Fruit fly (Drosophila melanogaster) whole organism, embryonic: ENCODE measurements around the gene Cchl.

Experiments
- Bgb ChIP-seq: fragments of 200-800 bp; sonication (Bioruptor generic); IDR thresholded peaks from 2 replicates; pipeline ENCODE4 v1.3.6; 2022; ENCODE audit warnings: missing biosample characterization, missing genetic modification characterization; ENCODE audit not compliant: partially characterized antibody
- CG10543 ChIP-seq: fragments of 200-800 bp; sonication (Bioruptor generic); optimal IDR thresholded peaks from 3 replicates; lab custom pipeline; 2017; ENCODE audit warnings: missing biosample characterization, mild to moderate bottlenecking, missing genetic modification characterization, moderate library complexity
- CG13894 ChIP-seq: fragments of 200-800 bp; sonication (Bioruptor generic); optimal IDR thresholded peaks from 3 replicates; lab custom pipeline; 2018; ENCODE audit warnings: missing biosample characterization, mild to moderate bottlenecking, missing genetic modification characterization, moderate library complexity
- CG1529 ChIP-seq: fragments of 200-800 bp; sonication (Bioruptor generic); optimal IDR thresholded peaks from 3 replicates; lab custom pipeline; 2018; ENCODE audit warnings: missing biosample characterization, missing genetic modification characterization
- CG16815 ChIP-seq: fragments of 200-800 bp; sonication (Bioruptor generic); optimal IDR thresholded peaks from 3 replicates; lab custom pipeline; 2017; ENCODE audit warnings: missing biosample characterization, mild to moderate bottlenecking, missing genetic modification characterization
- CG16863 ChIP-seq: fragments of 200-800 bp; sonication (Bioruptor generic); optimal IDR thresholded peaks from 3 replicates; lab custom pipeline; 2016; ENCODE audit warnings: missing biosample characterization, missing genetic modification characterization
- CG17568 ChIP-seq: fragments of 200-800 bp; sonication (Bioruptor generic); optimal IDR thresholded peaks from 2 replicates; lab custom pipeline; 2018; ENCODE audit warnings: missing biosample characterization, mild to moderate bottlenecking, missing genetic modification characterization, moderate library complexity
- CG2120 ChIP-seq: fragments of 200-800 bp; sonication (Bioruptor generic); optimal IDR thresholded peaks from 3 replicates; lab custom pipeline; 2016; ENCODE audit warnings: missing biosample characterization, missing genetic modification characterization
- CG3281 ChIP-seq: fragments of 200-800 bp; sonication (Bioruptor generic); optimal IDR thresholded peaks from 3 replicates; lab custom pipeline; 2017; ENCODE audit warnings: missing biosample characterization, mild to moderate bottlenecking, missing genetic modification characterization
- CG4854 ChIP-seq: fragments of 200-800 bp; sonication (Bioruptor generic); optimal IDR thresholded peaks from 2 replicates; lab custom pipeline; 2016; ENCODE audit warnings: missing biosample characterization, missing genetic modification characterization, inconsistent platforms
- CG8359 ChIP-seq: fragments of 200-800 bp; sonication (Bioruptor generic); optimal IDR thresholded peaks from 2 replicates; lab custom pipeline; 2017; ENCODE audit warnings: missing biosample characterization, mild to moderate bottlenecking, missing genetic modification characterization, borderline replicate concordance
- CrebB ChIP-seq: fragments of 200-800 bp; sonication (Bioruptor generic); optimal IDR thresholded peaks from 3 replicates; lab custom pipeline; 2018; ENCODE audit warnings: missing biosample characterization, mild to moderate bottlenecking, missing genetic modification characterization
- Dbx ChIP-seq: fragments of 200-800 bp; sonication (Bioruptor generic); IDR thresholded peaks from 3 replicates; pipeline ENCODE4 v1.3.6; 2022; ENCODE audit warnings: missing biosample characterization, missing genetic modification characterization
- Dref ChIP-seq: fragments of 200-800 bp; sonication (Bioruptor generic); IDR thresholded peaks from 2 replicates; pipeline ENCODE4 v1.3.6; 2022; ENCODE audit warnings: missing biosample characterization, missing genetic modification characterization
- Fer3 ChIP-seq: fragments of 200-800 bp; sonication (Bioruptor generic); optimal IDR thresholded peaks from 2 replicates; lab custom pipeline; 2018; ENCODE audit warnings: missing biosample characterization, mild to moderate bottlenecking, missing genetic modification characterization, moderate library complexity
- Jarid2 ChIP-seq: fragments of 200-800 bp; sonication (Bioruptor generic); optimal IDR thresholded peaks from 3 replicates; lab custom pipeline; 2017; ENCODE audit warnings: mild to moderate bottlenecking, missing biosample characterization, missing genetic modification reagents, missing genetic modification characterization
- Max ChIP-seq: fragments of 200-800 bp; sonication (Bioruptor generic); optimal IDR thresholded peaks from 2 replicates; lab custom pipeline; 2016; ENCODE audit warnings: missing biosample characterization, mild to moderate bottlenecking, missing genetic modification characterization
- NC2α ChIP-seq: fragments of 200-800 bp; sonication (Bioruptor generic); optimal IDR thresholded peaks from 2 replicates; lab custom pipeline; 2016; ENCODE audit warnings: missing biosample characterization, missing genetic modification characterization
- Nf-YA ChIP-seq: fragments of 200-800 bp; sonication (Bioruptor generic); IDR thresholded peaks from 2 replicates; pipeline ENCODE4 v1.3.6; 2022; ENCODE audit warnings: missing biosample characterization, missing genetic modification characterization
- Taf1 ChIP-seq: fragments of 200-800 bp; sonication (Bioruptor generic); IDR thresholded peaks from 2 replicates; pipeline ENCODE4 v1.3.6; 2022; ENCODE audit warnings: missing biosample characterization, missing genetic modification characterization
- ase ChIP-seq: fragments of 200-800 bp; sonication (Bioruptor generic); IDR thresholded peaks from 3 replicates; pipeline ENCODE4 v1.3.6; 2022; ENCODE audit warnings: missing biosample characterization, missing genetic modification characterization
- ato ChIP-seq: fragments of 200-800 bp; sonication (Bioruptor generic); IDR thresholded peaks from 2 replicates; pipeline ENCODE4 v1.3.6; 2022; ENCODE audit warnings: missing biosample characterization, missing genetic modification characterization; ENCODE audit not compliant: partially characterized antibody
- cad ChIP-seq: fragments of >200 bp; optimal IDR thresholded peaks from 2 replicates; lab custom pipeline; 2017; ENCODE audit warnings: missing biosample characterization, missing genetic modification characterization
- cas ChIP-seq: fragments of 200-800 bp; sonication (Bioruptor generic); IDR thresholded peaks from 2 replicates; pipeline ENCODE4 v1.3.6; 2022; ENCODE audit warnings: missing biosample characterization, missing genetic modification characterization
- chinmo ChIP-seq: fragments of 200-800 bp; sonication (Bioruptor generic); IDR thresholded peaks from 4 replicates; pipeline ENCODE4 v1.3.6; 2022; ENCODE audit warnings: missing biosample characterization, missing genetic modification characterization; ENCODE audit not compliant: partially characterized antibody
- chn ChIP-seq: fragments of 200-800 bp; sonication (Bioruptor generic); optimal IDR thresholded peaks from 2 replicates; lab custom pipeline; 2016; ENCODE audit warnings: missing biosample characterization, missing genetic modification characterization
- crp ChIP-seq, 2 experiments: fragments of 200-800 bp; sonication (Bioruptor generic); optimal IDR thresholded peaks; 2 replicates in 1 of 2; 3 replicates in 1 of 2; lab custom pipeline; 2017; ENCODE audit warnings: missing biosample characterization in 2 of 2, missing genetic modification characterization in 2 of 2, mild to moderate bottlenecking in 1 of 2, moderate library complexity in 1 of 2
- danr ChIP-seq: fragments of 200-800 bp; sonication (Bioruptor generic); IDR thresholded peaks from 2 replicates; pipeline ENCODE4 v1.3.6; 2022; ENCODE audit warnings: missing biosample characterization, missing genetic modification characterization
- dimm ChIP-seq: fragments of 200-800 bp; sonication (Bioruptor generic); IDR thresholded peaks from 2 replicates; pipeline ENCODE4 v1.3.6; 2022; ENCODE audit warnings: missing biosample characterization, missing genetic modification characterization
- dmrt11E ChIP-seq: fragments of 200-800 bp; sonication (Bioruptor generic); optimal IDR thresholded peaks from 3 replicates; lab custom pipeline; 2018; ENCODE audit warnings: missing biosample characterization, mild to moderate bottlenecking, missing genetic modification characterization, moderate library complexity
- emc ChIP-seq: fragments of 200-800 bp; sonication (Bioruptor generic); optimal IDR thresholded peaks from 2 replicates; lab custom pipeline; 2016; ENCODE audit warnings: missing biosample characterization, missing genetic modification characterization
- en ChIP-seq: fragments of 200-800 bp; sonication (Bioruptor generic); optimal IDR thresholded peaks from 2 replicates; lab custom pipeline; 2016; ENCODE audit warnings: missing biosample characterization, missing genetic modification characterization
- ewg ChIP-seq: fragments of 200-800 bp; sonication (Bioruptor generic); optimal IDR thresholded peaks from 3 replicates; lab custom pipeline; 2017; ENCODE audit warnings: mild to moderate bottlenecking, missing biosample characterization, missing genetic modification reagents, missing genetic modification characterization
- exex ChIP-seq: fragments of 200-800 bp; sonication (Bioruptor generic); optimal IDR thresholded peaks from 4 replicates; lab custom pipeline; 2018; ENCODE audit warnings: missing biosample characterization, mild to moderate bottlenecking, missing genetic modification characterization, moderate library complexity
- fd64A ChIP-seq: fragments of 200-800 bp; sonication (Bioruptor generic); optimal IDR thresholded peaks from 3 replicates; lab custom pipeline; 2018; ENCODE audit warnings: missing biosample characterization, mild to moderate bottlenecking, missing genetic modification characterization
- fu2 ChIP-seq: fragments of 200-800 bp; sonication (Bioruptor generic); optimal IDR thresholded peaks from 2 replicates; lab custom pipeline; 2016; ENCODE audit warnings: missing biosample characterization, missing genetic modification characterization
- hb ChIP-seq: fragments of 200-800 bp; sonication (Bioruptor generic); IDR thresholded peaks from 3 replicates; pipeline ENCODE4 v1.3.6; 2022; ENCODE audit warnings: missing biosample characterization, missing genetic modification characterization; ENCODE audit not compliant: partially characterized antibody
- org-1 ChIP-seq: fragments of 200-800 bp; sonication (Bioruptor generic); optimal IDR thresholded peaks from 2 replicates; lab custom pipeline; 2017; ENCODE audit warnings: missing biosample characterization, missing genetic modification characterization
- pb ChIP-seq: fragments of 200-800 bp; sonication (Bioruptor generic); optimal IDR thresholded peaks from 3 replicates; lab custom pipeline; 2016; ENCODE audit warnings: missing biosample characterization, missing genetic modification characterization
- shn ChIP-seq: fragments of 200-800 bp; sonication (Bioruptor generic); optimal IDR thresholded peaks from 3 replicates; lab custom pipeline; 2016; ENCODE audit warnings: missing biosample characterization, missing genetic modification characterization
- sisA ChIP-seq: fragments of 200-800 bp; sonication (Bioruptor generic); IDR thresholded peaks from 2 replicates; pipeline ENCODE4 v1.3.6; 2022; ENCODE audit warnings: missing biosample characterization, missing genetic modification characterization
- stc ChIP-seq: fragments of 200-800 bp; sonication (Bioruptor generic); IDR thresholded peaks from 2 replicates; pipeline ENCODE4 v1.3.6; 2022; ENCODE audit warnings: missing biosample characterization, missing genetic modification characterization
- tap ChIP-seq: fragments of 200-800 bp; optimal IDR thresholded peaks from 3 replicates; lab custom pipeline; 2019; ENCODE audit warnings: missing biosample characterization, mild to moderate bottlenecking, missing genetic modification characterization, moderate library complexity
- tgo ChIP-seq: fragments of 200-800 bp; sonication (Bioruptor generic); IDR thresholded peaks from 3 replicates; pipeline ENCODE4 v1.3.6; 2022; ENCODE audit warnings: missing biosample characterization, missing genetic modification characterization
- tin ChIP-seq: fragments of 200-800 bp; sonication (Bioruptor generic); optimal IDR thresholded peaks from 3 replicates; lab custom pipeline; 2016; ENCODE audit warnings: missing biosample characterization, missing genetic modification characterization
- tio ChIP-seq: fragments of 200-800 bp; sonication (Bioruptor generic); optimal IDR thresholded peaks from 2 replicates; lab custom pipeline; 2017; ENCODE audit warnings: missing biosample characterization, missing genetic modification characterization, inconsistent platforms
- unc-4 ChIP-seq: fragments of 200-800 bp; sonication (Bioruptor generic); IDR thresholded peaks from 2 replicates; pipeline ENCODE4 v1.3.6; 2022; ENCODE audit warnings: missing biosample characterization, missing genetic modification characterization; ENCODE audit not compliant: partially characterized antibody
- zfh1 ChIP-seq: fragments of 200-800 bp; sonication (Bioruptor generic); IDR thresholded peaks from 3 replicates; pipeline ENCODE4 v1.3.6; 2022; ENCODE audit warnings: missing biosample characterization, missing genetic modification characterization

Cchl gene

dm6 chr3R:22026922-22027742 lies at the start of gene Cchl, which contains the start of gene ND-42 (continued):
- TF ChIP-seq Fer3 (tag; lab: Kevin White, UChicago) = peak; percentile 76
- TF ChIP-seq NC2α (GFP tag; lab: Kevin White, UChicago) = peak; percentile 68
- peak; percentile 32; the same call in 1 of the 2 replicates for TF ChIP-seq Bgb (GFP tag; lab: Robert Waterston, UW)
- peak; percentile 43; the same call in 1 of the 2 replicates for TF ChIP-seq danr (GFP tag; lab: Robert Waterston, UW)
- peak; percentile 16 for TF ChIP-seq CG8359 (GFP tag; lab: Kevin White, UChicago)
- TF ChIP-seq exex (tag; lab: Kevin White, UChicago) = peak; percentile 51
- TF ChIP-seq ato = 0 out of 2 replicates have a peak, but pooled peaks have one; percentile 14
- TF ChIP-seq zfh1 = peak; percentile 48; the same call in 2 of the 3 replicates
- peak; percentile 9 for TF ChIP-seq en (GFP tag; lab: Kevin White, UChicago)
- peak; percentile 55 for TF ChIP-seq ewg (GFP tag; lab: Kevin White, UChicago)
- TF ChIP-seq sisA (GFP tag; lab: Robert Waterston, UW) = peak; percentile 64; the same call in 1 of the 2 replicates
- peak; percentile 81 for TF ChIP-seq CG16815 (GFP tag; lab: Kevin White, UChicago)
- peak; percentile 82 for TF ChIP-seq CG2120 (GFP tag; lab: Kevin White, UChicago)
- no peak for TF ChIP-seq Jarid2 (GFP tag; lab: Kevin White, UChicago)
- no peak for TF ChIP-seq tap
- peak; percentile 84 for TF ChIP-seq Max (GFP tag; lab: Kevin White, UChicago)
- peak; percentile 63 for TF ChIP-seq fu2 (GFP tag; lab: Kevin White, UChicago)
- TF ChIP-seq CrebB (tag; lab: Kevin White, UChicago) = peak; percentile 37
- 0 out of 2 replicates have a peak, but pooled peaks have one; percentile 6 for TF ChIP-seq cas (GFP tag; lab: Robert Waterston, UW)
- 0 out of 2 replicates have a peak, but pooled peaks have one; percentile 25 for TF ChIP-seq Nf-YA (GFP tag; lab: Robert Waterston, UW)
- peak; percentile 63 for TF ChIP-seq org-1 (GFP tag; lab: Kevin White, UChicago)
- peak; percentile 9 to 82 for TF ChIP-seq crp (GFP tag; optimal IDR thresholded peaks at IDR 0.05; lab: Kevin White, UChicago)
- TF ChIP-seq CG16863 (GFP tag; lab: Kevin White, UChicago) = peak; percentile 71
- TF ChIP-seq tgo (GFP tag; lab: Robert Waterston, UW) = peak; percentile 72
- peak; percentile 60 for TF ChIP-seq unc-4 (GFP tag; lab: Robert Waterston, UW)
- TF ChIP-seq fd64A (GFP tag; lab: Kevin White, UChicago) = no peak
- peak; percentile 76 for TF ChIP-seq Dbx (GFP tag; lab: Robert Waterston, UW)
- peak; percentile 52; the same call in 1 of the 3 replicates for TF ChIP-seq ase (GFP tag; lab: Robert Waterston, UW)
- TF ChIP-seq CG1529 (GFP tag; lab: Kevin White, UChicago) = peak; percentile 67
- peak; percentile 85 for TF ChIP-seq CG3281 (GFP tag; lab: Kevin White, UChicago)
- peak; percentile 78 for TF ChIP-seq dmrt11E (tag; lab: Kevin White, UChicago)
- no peak for TF ChIP-seq Dref (GFP tag; lab: Robert Waterston, UW)
- TF ChIP-seq tio = no peak
- peak; percentile 54 for TF ChIP-seq CG4854
- TF ChIP-seq chn (GFP tag; lab: Kevin White, UChicago) = peak; percentile 81
- no peak for TF ChIP-seq hb
- TF ChIP-seq cad = no peak
- 0 out of 4 replicates have a peak, but pooled peaks have one; percentile 32 for TF ChIP-seq chinmo (GFP tag; lab: Robert Waterston, UW)
- peak; percentile 83 for TF ChIP-seq tin (GFP tag; lab: Kevin White, UChicago)
- peak; percentile 13 for TF ChIP-seq pb
- TF ChIP-seq CG13894 (tag; lab: Kevin White, UChicago) = peak; percentile 85
- TF ChIP-seq emc = peak; percentile 52
- TF ChIP-seq CG10543 = peak; percentile 88
- no peak; the same call in 1 of the 2 replicates for TF ChIP-seq Taf1
- no peak for TF ChIP-seq CG17568
- TF ChIP-seq stc (GFP tag; lab: Robert Waterston, UW) = peak; percentile 28; the same call in 1 of the 2 replicates
- no peak for TF ChIP-seq dimm
- peak; percentile 55 for TF ChIP-seq shn (GFP tag; lab: Kevin White, UChicago)
